Fruit fly (Drosophila melanogaster) whole organism, prepupa: ENCODE results near the gene simj.

Source experiments
- Blimp-1 ChIP-seq: fragments of 200-800 bp; sonication (Bioruptor generic); optimal IDR thresholded peaks from 3 replicates; lab custom pipeline; 2017; ENCODE audit warnings: missing biosample characterization, missing genetic modification characterization, mild to moderate bottlenecking, moderate library complexity, missing genetic modification reagents
- CG10631 ChIP-seq: fragments of 200-800 bp; sonication (Bioruptor generic); optimal IDR thresholded peaks from 2 replicates; lab custom pipeline; 2016; ENCODE audit warnings: missing biosample characterization, missing genetic modification characterization
- CG10669 ChIP-seq: fragments of 200-800 bp; sonication (Bioruptor generic); optimal IDR thresholded peaks from 3 replicates; lab custom pipeline; 2018; ENCODE audit warnings: missing biosample characterization, mild to moderate bottlenecking, missing genetic modification characterization, moderate library complexity
- CG11294 ChIP-seq: fragments of 200-800 bp; sonication (Bioruptor generic); IDR thresholded peaks from 2 replicates; pipeline ENCODE4 v1.3.6; 2022; ENCODE audit warnings: missing biosample characterization, missing genetic modification characterization
- CG11762 ChIP-seq: fragments of 200-800 bp; sonication (Bioruptor generic); optimal IDR thresholded peaks from 3 replicates; lab custom pipeline; 2016; ENCODE audit warnings: missing biosample characterization, missing genetic modification characterization; ENCODE audit not compliant: insufficient read depth
- CG11902 ChIP-seq: fragments of 200-800 bp; sonication (Bioruptor generic); optimal IDR thresholded peaks from 3 replicates; lab custom pipeline; 2016; ENCODE audit warnings: missing biosample characterization, missing genetic modification characterization
- CG15336 ChIP-seq: fragments of 200-800 bp; sonication (Bioruptor generic); IDR thresholded peaks from 2 replicates; pipeline ENCODE4 v1.3.6; 2022; ENCODE audit warnings: missing biosample characterization, missing genetic modification characterization
- CG1621 ChIP-seq: fragments of 200-800 bp; sonication (Bioruptor generic); optimal IDR thresholded peaks from 3 replicates; lab custom pipeline; 2018; ENCODE audit warnings: missing biosample characterization, mild to moderate bottlenecking, missing genetic modification characterization
- CG16779 ChIP-seq: fragments of 200-800 bp; sonication (Bioruptor generic); optimal IDR thresholded peaks from 3 replicates; lab custom pipeline; 2017; ENCODE audit warnings: missing biosample characterization, mild to moderate bottlenecking, missing genetic modification characterization
- CG3032 ChIP-seq: fragments of 200-800 bp; optimal IDR thresholded peaks from 2 replicates; lab custom pipeline; 2019; ENCODE audit warnings: missing biosample characterization, mild to moderate bottlenecking, missing genetic modification characterization, moderate library complexity
- CG31627 ChIP-seq: fragments of 200-800 bp; sonication (Bioruptor generic); optimal IDR thresholded peaks from 3 replicates; lab custom pipeline; 2016; ENCODE audit warnings: missing biosample characterization, missing genetic modification characterization
- CG34406 ChIP-seq: fragments of 200-800 bp; sonication (Bioruptor generic); optimal IDR thresholded peaks from 3 replicates; lab custom pipeline; 2016; ENCODE audit warnings: missing biosample characterization, missing genetic modification characterization
- CG3919 ChIP-seq: fragments of 200-800 bp; sonication (Bioruptor generic); optimal IDR thresholded peaks from 3 replicates; lab custom pipeline; 2016; ENCODE audit warnings: missing biosample characterization, missing genetic modification characterization
- CG4318 ChIP-seq: fragments of 200-800 bp; sonication (Bioruptor generic); optimal IDR thresholded peaks from 3 replicates; lab custom pipeline; 2017; ENCODE audit warnings: missing biosample characterization, mild to moderate bottlenecking, missing genetic modification characterization
- CG6163 ChIP-seq: fragments of 200-800 bp; sonication (Bioruptor generic); IDR thresholded peaks from 3 replicates; pipeline ENCODE4 v1.3.6; 2022; ENCODE audit warnings: missing biosample characterization, missing genetic modification characterization
- CG6808 ChIP-seq: fragments of 200-800 bp; sonication (Bioruptor generic); optimal IDR thresholded peaks from 3 replicates; lab custom pipeline; 2017; ENCODE audit warnings: missing biosample characterization, missing genetic modification characterization, mild to moderate bottlenecking, moderate library complexity, missing genetic modification reagents
- CG6854 ChIP-seq: fragments of 200-800 bp; sonication (Bioruptor generic); optimal IDR thresholded peaks from 2 replicates; lab custom pipeline; 2017; ENCODE audit warnings: missing biosample characterization, mild to moderate bottlenecking, missing genetic modification characterization
- CG7368 ChIP-seq: fragments of 200-800 bp; sonication (Bioruptor generic); optimal IDR thresholded peaks from 3 replicates; lab custom pipeline; 2016; ENCODE audit warnings: missing biosample characterization, missing genetic modification characterization
- CG8632 ChIP-seq: fragments of 200-800 bp; sonication (Bioruptor generic); optimal IDR thresholded peaks from 3 replicates; lab custom pipeline; 2016; ENCODE audit warnings: missing biosample characterization, missing genetic modification characterization
- CG9139 ChIP-seq: fragments of 200-800 bp; sonication (Bioruptor generic); optimal IDR thresholded peaks from 3 replicates; lab custom pipeline; 2017; ENCODE audit warnings: missing biosample characterization, mild to moderate bottlenecking, missing genetic modification characterization
- Eip75B ChIP-seq: fragments of 200-800 bp; sonication (Bioruptor generic); optimal IDR thresholded peaks from 3 replicates; lab custom pipeline; 2016; ENCODE audit warnings: missing biosample characterization, missing genetic modification characterization
- Eip78C ChIP-seq: fragments of 200-800 bp; sonication (Bioruptor generic); peaks from one replicate; lab custom pipeline; 2016; ENCODE audit warnings: missing biosample characterization, missing genetic modification characterization
- Ets21C ChIP-seq: fragments of 200-800 bp; sonication (Bioruptor generic); optimal IDR thresholded peaks from 3 replicates; lab custom pipeline; 2016; ENCODE audit warnings: missing biosample characterization, missing genetic modification characterization
- Ets96B ChIP-seq: fragments of 200-800 bp; optimal IDR thresholded peaks from 2 replicates; lab custom pipeline; 2019; ENCODE audit warnings: missing biosample characterization, mild to moderate bottlenecking, missing genetic modification characterization, moderate library complexity
- Gug ChIP-seq: fragments of 200-800 bp; sonication (Bioruptor generic); IDR thresholded peaks from 2 replicates; pipeline ENCODE4 v1.3.6; 2022; ENCODE audit warnings: missing biosample characterization, missing genetic modification characterization
- Hr38 ChIP-seq: sonication (Bioruptor generic); optimal IDR thresholded peaks from 2 replicates; lab custom pipeline; 2016; ENCODE audit warnings: missing biosample characterization, missing genetic modification characterization
- Hr39 ChIP-seq: fragments of 200-800 bp; sonication (Bioruptor generic); optimal IDR thresholded peaks from 2 replicates; lab custom pipeline; 2016; ENCODE audit warnings: missing biosample characterization, missing genetic modification characterization
- Lpt ChIP-seq: fragments of 200-800 bp; sonication (Bioruptor generic); optimal IDR thresholded peaks from 3 replicates; lab custom pipeline; 2016; ENCODE audit warnings: missing biosample characterization, missing genetic modification characterization
- Met ChIP-seq: fragments of 200-800 bp; sonication (Bioruptor generic); optimal IDR thresholded peaks from 3 replicates; lab custom pipeline; 2016; ENCODE audit warnings: missing biosample characterization, missing genetic modification characterization
- OdsH ChIP-seq: fragments of 200-800 bp; sonication (Bioruptor generic); optimal IDR thresholded peaks from 3 replicates; lab custom pipeline; 2016; ENCODE audit warnings: missing biosample characterization, missing genetic modification characterization
- Smox ChIP-seq: fragments of 200-800 bp; sonication (Bioruptor generic); optimal IDR thresholded peaks from 3 replicates; lab custom pipeline; 2016; ENCODE audit warnings: missing biosample characterization, missing genetic modification characterization
- Sox102F ChIP-seq: fragments of 200-800 bp; sonication (Bioruptor generic); optimal IDR thresholded peaks from 2 replicates; lab custom pipeline; 2016; ENCODE audit warnings: missing biosample characterization, mild to moderate bottlenecking, missing genetic modification characterization
- Sox14 ChIP-seq: fragments of 200-800 bp; sonication (Bioruptor generic); optimal IDR thresholded peaks from 3 replicates; lab custom pipeline; 2016; ENCODE audit warnings: missing biosample characterization, missing genetic modification characterization
- achi ChIP-seq: fragments of 200-800 bp; sonication (Bioruptor generic); optimal IDR thresholded peaks from 3 replicates; lab custom pipeline; 2016; ENCODE audit warnings: missing biosample characterization, missing genetic modification characterization
- acj6 ChIP-seq: fragments of 200-800 bp; sonication (Bioruptor generic); optimal IDR thresholded peaks from 3 replicates; lab custom pipeline; 2016; ENCODE audit warnings: missing biosample characterization, missing genetic modification characterization
- cyc ChIP-seq: fragments of 200-800 bp; sonication (Bioruptor generic); optimal IDR thresholded peaks from 3 replicates; lab custom pipeline; 2016; ENCODE audit warnings: missing biosample characterization, missing genetic modification characterization
- dac ChIP-seq: fragments of 200-800 bp; sonication (Bioruptor generic); optimal IDR thresholded peaks from 2 replicates; lab custom pipeline; 2017; ENCODE audit warnings: missing biosample characterization, mild to moderate bottlenecking, missing genetic modification characterization
- dsx ChIP-seq: fragments of 200-800 bp; optimal IDR thresholded peaks from 3 replicates; lab custom pipeline; 2019; ENCODE audit warnings: missing biosample characterization, mild to moderate bottlenecking, missing genetic modification characterization, moderate library complexity; ENCODE audit not compliant: poor library complexity, severe bottlenecking
- esn ChIP-seq: fragments of 200-800 bp; sonication (Bioruptor generic); optimal IDR thresholded peaks from 2 replicates; lab custom pipeline; 2016; ENCODE audit warnings: missing biosample characterization, mild to moderate bottlenecking, missing genetic modification characterization, moderate library complexity
- fd59A ChIP-seq: fragments of 200-800 bp; sonication (Bioruptor generic); optimal IDR thresholded peaks from 2 replicates; lab custom pipeline; 2017; ENCODE audit warnings: missing biosample characterization, mild to moderate bottlenecking, missing genetic modification characterization, missing genetic modification reagents
- lz ChIP-seq: fragments of 200-800 bp; sonication (Bioruptor generic); optimal IDR thresholded peaks from 3 replicates; lab custom pipeline; 2016; ENCODE audit warnings: missing biosample characterization, missing genetic modification characterization
- net ChIP-seq: fragments of 200-800 bp; sonication (Bioruptor generic); optimal IDR thresholded peaks from 3 replicates; lab custom pipeline; 2016; ENCODE audit warnings: missing biosample characterization, missing genetic modification characterization
- pdm3 ChIP-seq: fragments of 200-800 bp; sonication (Bioruptor generic); optimal IDR thresholded peaks from 3 replicates; lab custom pipeline; 2016; ENCODE audit warnings: missing biosample characterization, missing genetic modification characterization
- salr ChIP-seq, 2 experiments: fragments of 200-800 bp; sonication (Bioruptor generic); optimal IDR thresholded peaks; 3 replicates each; lab custom pipeline; 2016 to 2018; ENCODE audit warnings: missing biosample characterization in 2 of 2, missing genetic modification characterization in 2 of 2, mild to moderate bottlenecking in 1 of 2
- spab ChIP-seq: fragments of 200-800 bp; sonication (Bioruptor generic); optimal IDR thresholded peaks from 2 replicates; lab custom pipeline; 2017; ENCODE audit warnings: missing biosample characterization, mild to moderate bottlenecking, missing genetic modification characterization, missing genetic modification reagents
- ss ChIP-seq, 2 experiments: fragments of 200-800 bp; sonication (Bioruptor generic); optimal IDR thresholded peaks; 2 replicates in 1 of 2; 3 replicates in 1 of 2; lab custom pipeline; 2017 to 2018; ENCODE audit warnings: mild to moderate bottlenecking in 2 of 2, missing biosample characterization in 2 of 2, missing genetic modification characterization in 2 of 2, moderate library complexity in 1 of 2
- svp ChIP-seq: fragments of 200-800 bp; sonication (Bioruptor generic); peaks from one replicate; lab custom pipeline; 2016; ENCODE audit warnings: missing biosample characterization, missing genetic modification characterization
- topi ChIP-seq: fragments of 200-800 bp; sonication (Bioruptor generic); optimal IDR thresholded peaks from 3 replicates; lab custom pipeline; 2016; ENCODE audit warnings: missing biosample characterization, missing genetic modification characterization
- vri ChIP-seq: fragments of 200-800 bp; sonication (Bioruptor generic); optimal IDR thresholded peaks from 3 replicates; lab custom pipeline; 2016; ENCODE audit warnings: missing biosample characterization, mild to moderate bottlenecking, missing genetic modification characterization

simj gene

dm6 chr3L:10711352-10711751 lies 46.8 kb downstream of the simj start (continued):
- TF ChIP-seq CG10631 (GFP tag; lab: Kevin White, UChicago): peak; percentile 66
- peak; percentile 44 for TF ChIP-seq CG6808 (GFP tag; lab: Kevin White, UChicago)
- TF ChIP-seq pdm3 (GFP tag; lab: Kevin White, UChicago): peak; percentile 68
- TF ChIP-seq CG6163: peak; percentile 50; the same call in 2 of the 3 replicates
- no peak for TF ChIP-seq CG15336 (GFP tag; lab: Robert Waterston, UW)
- peak; percentile 57 for TF ChIP-seq CG31627
- TF ChIP-seq Eip78C (GFP tag; lab: Kevin White, UChicago): peak; percentile 91
- peak; percentile 49 for TF ChIP-seq fd59A (GFP tag; lab: Kevin White, UChicago)
- TF ChIP-seq net (GFP tag; lab: Kevin White, UChicago): peak; percentile 28
- TF ChIP-seq cyc (GFP tag; lab: Kevin White, UChicago): peak; percentile 59
- TF ChIP-seq CG8632: peak; percentile 74
- peak; percentile 45 for TF ChIP-seq Sox14 (GFP tag; lab: Kevin White, UChicago)
- TF ChIP-seq CG34406 (GFP tag; lab: Kevin White, UChicago): peak; percentile 75

DNA sequence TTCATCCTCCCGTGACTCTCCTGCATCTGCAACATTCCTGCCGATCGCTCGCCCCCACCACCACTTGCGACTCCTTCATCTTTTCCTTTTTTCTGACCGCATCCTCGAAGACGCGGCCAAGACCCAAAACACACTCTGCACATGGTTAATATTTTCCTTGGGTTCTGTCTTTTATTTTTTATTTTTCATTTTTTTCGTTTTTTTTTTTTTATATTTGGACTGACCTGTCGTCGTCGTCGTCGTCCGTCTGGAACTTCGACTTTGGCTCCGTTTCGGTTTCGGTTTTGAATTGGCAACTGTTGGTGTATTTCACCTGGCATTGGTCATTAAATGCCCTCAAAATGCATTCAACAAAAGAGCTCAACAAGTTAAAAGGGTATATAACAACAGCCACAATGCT lies 47.5 kb downstream of the simj start:
- TF ChIP-seq CG1621 (tag; lab: Kevin White, UChicago) (no peak), CG31627 (no peak), CG11294 (GFP tag; lab: Robert Waterston, UW) (no peak), cyc (GFP tag; lab: Kevin White, UChicago) (no peak), Smox (GFP tag; lab: Kevin White, UChicago) (no peak), Sox14 (GFP tag; lab: Kevin White, UChicago) (no peak), CG3919 (no peak), svp (GFP tag; lab: Kevin White, UChicago) (peak; percentile 54), Ets96B (no peak), CG3032 (no peak), CG15336 (GFP tag; lab: Robert Waterston, UW) (no peak), CG11762 (no peak), achi (GFP tag; lab: Kevin White, UChicago) (peak; percentile 6), Met (GFP tag; lab: Kevin White, UChicago) (peak; percentile 25), Eip78C (GFP tag; lab: Kevin White, UChicago) (peak; percentile 76), topi (GFP tag; lab: Kevin White, UChicago) (peak; percentile 35), CG7368 (GFP tag; lab: Kevin White, UChicago) (no peak), Eip75B (GFP tag; lab: Kevin White, UChicago) (no peak), esn (GFP tag; lab: Kevin White, UChicago) (no peak), Lpt (GFP tag; lab: Kevin White, UChicago) (no peak), CG6854 (GFP tag; lab: Kevin White, UChicago) (no peak), CG4318 (no peak), salr (GFP tag; optimal IDR thresholded peaks at IDR 0.05; lab: Kevin White, UChicago) (no peak), CG6808 (GFP tag; lab: Kevin White, UChicago) (no peak), OdsH (GFP tag; lab: Kevin White, UChicago) (no peak), CG34406 (GFP tag; lab: Kevin White, UChicago) (no peak), fd59A (GFP tag; lab: Kevin White, UChicago) (no peak), pdm3 (GFP tag; lab: Kevin White, UChicago) (peak; percentile 3), lz (GFP tag; lab: Kevin White, UChicago) (no peak), CG10669 (GFP tag; lab: Kevin White, UChicago) (no peak), ss (GFP tag; optimal IDR thresholded peaks at IDR 0.05; lab: Kevin White, UChicago) (no peak), Hr38 (no peak), dac (GFP tag; lab: Kevin White, UChicago) (no peak), Ets21C (no peak), Gug (GFP tag; lab: Robert Waterston, UW) (no peak), CG11902 (no peak), Blimp-1 (GFP tag; lab: Kevin White, UChicago) (no peak), CG8632 (no peak), spab (GFP tag; lab: Kevin White, UChicago) (no peak), Sox102F (GFP tag; lab: Kevin White, UChicago) (peak; percentile 34), net (GFP tag; lab: Kevin White, UChicago) (peak; percentile 15), Hr39 (GFP tag; lab: Kevin White, UChicago) (no peak), acj6 (no peak), vri (GFP tag; lab: Kevin White, UChicago) (peak; percentile 17), CG9139 (GFP tag; lab: Kevin White, UChicago) (no peak), dsx (GFP tag; lab: Kevin White, UChicago) (no peak), CG16779 (no peak)
